Worm (Caenorhabditis elegans) whole organism, L3 larva: ENCODE results near the gene cyn-6.

Source experiments
- ZK546.5 ChIP-seq: sonication (generic microtip); optimal IDR thresholded peaks from 2 replicates; lab custom pipeline; 2017; ENCODE audit warnings: missing biosample characterization, missing genetic modification characterization
- ama-1 ChIP-seq: fragments of 150-350 bp; optimal IDR thresholded peaks from 2 replicates; lab custom pipeline; 2018
- ceh-16 ChIP-seq: sonication (generic microtip); optimal IDR thresholded peaks from 2 replicates; lab custom pipeline; 2017; ENCODE audit warnings: missing biosample characterization, missing genetic modification characterization
- ceh-28 ChIP-seq: fragments of 150-350 bp; optimal IDR thresholded peaks from 2 replicates; lab custom pipeline; 2014; ENCODE audit warnings: missing biosample characterization, missing genetic modification reagents, missing genetic modification characterization
- ceh-82 ChIP-seq: fragments of 150-350 bp; optimal IDR thresholded peaks from 2 replicates; lab custom pipeline; 2014; ENCODE audit warnings: missing biosample characterization, missing genetic modification characterization
- ceh-9 ChIP-seq: sonication (generic microtip); optimal IDR thresholded peaks from 2 replicates; lab custom pipeline; 2018; ENCODE audit warnings: missing biosample characterization, missing genetic modification characterization
- daf-12 ChIP-seq: fragments of 150-350 bp; optimal IDR thresholded peaks from 2 replicates; lab custom pipeline; 2014; ENCODE audit warnings: missing biosample characterization, missing genetic modification reagents, missing genetic modification characterization
- egl-27 ChIP-seq: sonication (generic microtip); optimal IDR thresholded peaks from 4 replicates; lab custom pipeline; 2017; ENCODE audit warnings: missing biosample characterization, missing genetic modification reagents, missing genetic modification characterization
- egl-5 ChIP-seq: fragments of 150-350 bp; optimal IDR thresholded peaks from 2 replicates; lab custom pipeline; 2017; ENCODE audit warnings: missing biosample characterization, missing genetic modification reagents, missing genetic modification characterization, inconsistent platforms
- elt-1 ChIP-seq: fragments of 150-350 bp; optimal IDR thresholded peaks from 2 replicates; lab custom pipeline; 2014; ENCODE audit warnings: missing biosample characterization, missing genetic modification characterization
- elt-3 ChIP-seq, 3 experiments: fragments of 150-350 bp in 1 of 3; sonication (generic microtip) in 2 of 3; optimal IDR thresholded peaks; 2 replicates in 2 of 3; 4 replicates in 1 of 3; lab custom pipeline; 2014 to 2017; ENCODE audit warnings: missing biosample characterization in 3 of 3, missing genetic modification characterization in 3 of 3
- fkh-10 ChIP-seq: sonication (generic microtip); optimal IDR thresholded peaks from 2 replicates; lab custom pipeline; 2017; ENCODE audit warnings: missing biosample characterization, missing genetic modification reagents, missing genetic modification characterization
- fkh-2 ChIP-seq: fragments of 150-350 bp; optimal IDR thresholded peaks from 2 replicates; lab custom pipeline; 2014; ENCODE audit warnings: missing biosample characterization, missing genetic modification reagents, missing genetic modification characterization
- fos-1 ChIP-seq: fragments of 150-350 bp; optimal IDR thresholded peaks from 2 replicates; lab custom pipeline; 2014; ENCODE audit warnings: missing biosample characterization, missing genetic modification characterization
- hmg-11 ChIP-seq: sonication (generic microtip); optimal IDR thresholded peaks from 2 replicates; lab custom pipeline; 2016; ENCODE audit warnings: missing genetic modification characterization, missing compliant biosample characterization
- jun-1 ChIP-seq: fragments of 150-350 bp; optimal IDR thresholded peaks from 2 replicates; lab custom pipeline; 2014; ENCODE audit warnings: missing biosample characterization, missing genetic modification reagents, missing genetic modification characterization
- lin-39 ChIP-seq: fragments of 150-350 bp; optimal IDR thresholded peaks from 2 replicates; lab custom pipeline; 2018; ENCODE audit warnings: missing biosample characterization, missing genetic modification reagents, missing genetic modification characterization
- lsy-12 ChIP-seq: sonication (generic microtip); optimal IDR thresholded peaks from 2 replicates; lab custom pipeline; 2016; ENCODE audit warnings: mild to moderate bottlenecking, missing genetic modification characterization, missing compliant biosample characterization
- mml-1 ChIP-seq: fragments of 150-350 bp; sonication (generic microtip); optimal IDR thresholded peaks from 3 replicates; lab custom pipeline; 2014; ENCODE audit warnings: missing biosample characterization, missing genetic modification characterization
- nfya-1 ChIP-seq: sonication (generic microtip); optimal IDR thresholded peaks from 2 replicates; lab custom pipeline; 2017; ENCODE audit warnings: missing genetic modification characterization, mild to moderate bottlenecking, missing compliant biosample characterization, antibody characterized with exemption, moderate library complexity; ENCODE audit not compliant: insufficient read depth
- nhr-11 ChIP-seq: fragments of 150-350 bp; optimal IDR thresholded peaks from 2 replicates; lab custom pipeline; 2014; ENCODE audit warnings: missing biosample characterization, missing genetic modification characterization
- nhr-23 ChIP-seq: fragments of 150-350 bp; optimal IDR thresholded peaks from 2 replicates; lab custom pipeline; 2014; ENCODE audit warnings: missing biosample characterization, missing genetic modification reagents, missing genetic modification characterization
- nhr-237 ChIP-seq: fragments of 150-350 bp; optimal IDR thresholded peaks from 2 replicates; lab custom pipeline; 2014; ENCODE audit warnings: missing biosample characterization, missing genetic modification characterization
- nhr-25 ChIP-seq: sonication (generic microtip); optimal IDR thresholded peaks from 2 replicates; lab custom pipeline; 2017; ENCODE audit warnings: missing biosample characterization, missing genetic modification characterization
- nhr-28 ChIP-seq: fragments of 150-350 bp; optimal IDR thresholded peaks from 2 replicates; lab custom pipeline; 2014; ENCODE audit warnings: missing biosample characterization, missing genetic modification characterization
- nhr-43 ChIP-seq: sonication (generic microtip); optimal IDR thresholded peaks from 2 replicates; lab custom pipeline; 2016; ENCODE audit warnings: mild to moderate bottlenecking, missing genetic modification characterization, missing compliant biosample characterization; ENCODE audit not compliant: poor library complexity, severe bottlenecking
- nhr-67 ChIP-seq: fragments of 150-350 bp; optimal IDR thresholded peaks from 2 replicates; lab custom pipeline; 2014; ENCODE audit warnings: missing biosample characterization, missing genetic modification characterization
- nhr-76 ChIP-seq: fragments of 150-350 bp; sonication (generic microtip); optimal IDR thresholded peaks from 5 replicates; lab custom pipeline; 2014; ENCODE audit warnings: missing biosample characterization, missing genetic modification characterization
- nhr-77 ChIP-seq: fragments of 150-350 bp; optimal IDR thresholded peaks from 2 replicates; lab custom pipeline; 2014; ENCODE audit warnings: missing biosample characterization, missing genetic modification characterization
- pha-4 ChIP-seq: fragments of 150-350 bp; optimal IDR thresholded peaks from 2 replicates; lab custom pipeline; 2014; ENCODE audit warnings: missing biosample characterization, missing genetic modification reagents, missing genetic modification characterization
- pqm-1 ChIP-seq: fragments of 150-350 bp; optimal IDR thresholded peaks from 2 replicates; lab custom pipeline; 2017; ENCODE audit warnings: missing biosample characterization, missing genetic modification characterization, inconsistent platforms
- sea-2 ChIP-seq: fragments of 150-350 bp; sonication (generic microtip); optimal IDR thresholded peaks from 4 replicates; lab custom pipeline; 2014; ENCODE audit warnings: missing biosample characterization, missing genetic modification reagents, missing genetic modification characterization
- snpc-4 ChIP-seq: fragments of 150-350 bp; optimal IDR thresholded peaks from 2 replicates; lab custom pipeline; 2014; ENCODE audit warnings: missing biosample characterization, missing genetic modification characterization
- tbx-2 ChIP-seq: sonication (generic microtip); optimal IDR thresholded peaks from 2 replicates; lab custom pipeline; 2016; ENCODE audit warnings: mild to moderate bottlenecking, missing genetic modification characterization, missing compliant biosample characterization
- unc-39 ChIP-seq: sonication (generic microtip); optimal IDR thresholded peaks from 4 replicates; lab custom pipeline; 2017; ENCODE audit warnings: missing biosample characterization, missing genetic modification characterization
- unc-62 ChIP-seq: fragments of 150-350 bp; sonication (generic microtip); optimal IDR thresholded peaks from 4 replicates; lab custom pipeline; 2014; ENCODE audit warnings: missing biosample characterization, missing genetic modification reagents, missing genetic modification characterization

Gene cyn-6

DNA sequence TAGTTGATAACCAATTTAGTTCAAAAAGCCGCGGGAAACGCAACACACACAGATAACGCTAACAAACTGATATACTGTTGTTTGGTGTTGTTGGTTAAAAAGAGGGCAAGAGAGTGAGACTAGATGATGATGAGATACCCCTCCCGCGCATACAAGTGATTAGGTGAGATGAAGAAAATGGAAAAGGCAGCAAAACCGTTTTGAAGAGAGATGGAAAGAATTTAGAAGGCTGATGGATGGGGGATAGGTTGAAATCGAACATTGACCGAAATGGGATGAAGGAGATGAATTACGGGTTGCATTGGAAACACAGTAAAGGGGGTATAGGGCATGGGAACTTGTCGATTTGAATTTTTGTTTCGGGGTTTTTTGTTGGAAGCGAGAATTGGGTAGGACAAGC, 24.4 kb upstream of the cyn-6 start:
- TF ChIP-seq fos-1 (tag; lab: Kevin White, UChicago) = no peak
- peak; percentile 7 for TF ChIP-seq nhr-23 (tag; lab: Kevin White, UChicago)
- peak in 1 of 3 experiments; percentile 13 for TF ChIP-seq elt-3 (tag; optimal IDR thresholded peaks at IDR 0.05; lab: Kevin White, UChicago)
- TF ChIP-seq nhr-237 (tag; lab: Kevin White, UChicago) = no peak

DNA sequence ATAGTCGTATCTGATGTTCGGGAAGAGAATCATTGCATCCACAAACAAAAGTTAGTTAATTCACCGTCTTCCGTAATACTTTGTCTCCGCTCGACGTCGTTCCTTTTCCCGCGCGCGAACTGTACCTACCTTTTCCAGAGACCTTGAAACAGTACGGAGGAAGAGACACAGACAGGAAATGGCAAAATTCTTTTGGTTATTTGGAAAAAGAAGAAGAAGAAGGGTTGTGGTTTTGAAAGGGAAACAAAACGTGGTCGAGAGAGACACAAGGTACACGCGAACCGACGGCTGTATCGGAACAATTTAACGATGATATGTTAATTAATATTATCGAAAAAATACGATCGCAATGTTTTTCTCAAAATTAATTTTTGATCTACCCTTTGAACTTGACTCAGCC, 23.2 kb upstream of the cyn-6 start:
- no peak for TF ChIP-seq daf-12 (tag; lab: Kevin White, UChicago)
- peak; percentile 38 for TF ChIP-seq nhr-25 (tag; lab: Kevin White, UChicago)

DNA sequence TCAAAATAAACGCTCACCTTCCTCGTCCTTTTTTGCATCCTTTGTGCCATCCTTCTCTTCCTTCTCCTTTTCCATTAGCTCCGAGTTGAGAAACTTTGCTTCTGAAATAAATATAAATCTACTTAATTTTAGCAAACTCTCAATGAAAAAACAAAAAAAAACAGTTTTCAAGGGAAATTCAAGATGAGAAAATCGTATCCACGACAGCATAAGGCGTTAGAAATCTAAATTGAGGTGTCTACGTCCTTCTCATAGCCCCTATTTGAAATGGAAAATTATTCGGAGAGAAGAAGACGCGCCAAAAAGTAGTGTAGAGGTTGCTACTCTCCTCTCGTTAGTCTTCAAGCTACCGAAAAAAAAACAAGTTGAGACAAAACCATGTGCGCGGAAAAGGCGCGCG, 20.9 kb upstream of the cyn-6 start, which contains the start of gene pat-12:
Gene pat-12 (minus strand): TSS at position 101 of the 400 bp plus-strand sequence.
- TF ChIP-seq nhr-76 (tag; lab: Kevin White, UChicago) (no peak), nhr-28 (no peak), nhr-237 (tag; lab: Kevin White, UChicago) (no peak), nfya-1 (tag; lab: Kevin White, UChicago) (no peak), fos-1 (tag; lab: Kevin White, UChicago) (no peak), ceh-28 (tag; lab: Kevin White, UChicago) (no peak), ZK546.5 (tag; lab: Kevin White, UChicago) (no peak)

DNA sequence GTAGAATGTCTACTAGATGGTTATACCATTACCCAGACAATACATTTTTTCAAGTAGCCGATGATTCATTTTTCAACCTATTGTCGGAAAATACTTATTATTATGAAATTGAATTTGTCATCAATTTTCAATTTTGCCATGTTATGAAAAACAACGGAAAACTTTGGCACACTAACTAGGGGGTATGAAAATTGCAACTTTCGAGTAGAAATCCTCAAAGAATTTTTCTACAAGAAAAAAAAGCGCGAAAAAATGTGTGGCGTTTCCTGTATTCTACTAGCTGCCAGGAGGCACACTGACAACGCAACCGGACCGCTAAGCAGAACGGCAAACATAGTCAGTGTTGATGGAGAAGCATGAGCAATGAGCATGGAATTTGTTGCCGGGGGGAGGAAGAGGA, 18.8 kb upstream of the cyn-6 start:
- TF ChIP-seq nhr-77 (no peak), elt-1 (tag; lab: Kevin White, UChicago) (no peak), lin-39 (no peak)

DNA sequence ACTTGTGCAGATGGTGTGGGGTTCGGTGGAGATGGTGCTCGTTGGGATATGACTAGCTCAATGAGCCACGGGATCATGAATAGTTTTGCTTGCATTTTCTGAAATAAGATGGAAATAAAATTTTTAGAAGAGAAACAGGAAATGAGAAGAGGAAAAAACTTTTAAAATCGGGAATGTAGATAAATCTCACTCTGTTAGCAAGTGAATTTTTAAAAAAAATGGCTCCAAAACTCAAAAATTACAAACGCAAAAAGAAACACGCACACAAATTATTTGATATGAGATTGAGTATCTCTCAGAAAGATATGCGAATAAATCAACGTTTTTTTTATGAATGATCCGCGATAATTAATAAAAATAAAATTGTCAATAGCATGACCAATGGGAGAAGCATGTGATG, 15.2 kb upstream of the cyn-6 start, which contains the start of gene T17H7.7:
Gene T17H7.7 (minus strand): TSS at position 101 of the 400 bp plus-strand sequence.
- no peak for TF ChIP-seq unc-39 (tag; lab: Kevin White, UChicago)
- no peak for TF ChIP-seq pha-4 (tag; lab: Kevin White, UChicago)
- no peak for TF ChIP-seq pqm-1 (tag; lab: Kevin White, UChicago)
- no peak for TF ChIP-seq ceh-16 (tag; lab: Kevin White, UChicago)
- no peak for TF ChIP-seq tbx-2 (tag; lab: Kevin White, UChicago)
- TF ChIP-seq fkh-10 (GFP tag; lab: Kevin White, UChicago) = no peak
- TF ChIP-seq, all 47 proteins: peak for 0

DNA sequence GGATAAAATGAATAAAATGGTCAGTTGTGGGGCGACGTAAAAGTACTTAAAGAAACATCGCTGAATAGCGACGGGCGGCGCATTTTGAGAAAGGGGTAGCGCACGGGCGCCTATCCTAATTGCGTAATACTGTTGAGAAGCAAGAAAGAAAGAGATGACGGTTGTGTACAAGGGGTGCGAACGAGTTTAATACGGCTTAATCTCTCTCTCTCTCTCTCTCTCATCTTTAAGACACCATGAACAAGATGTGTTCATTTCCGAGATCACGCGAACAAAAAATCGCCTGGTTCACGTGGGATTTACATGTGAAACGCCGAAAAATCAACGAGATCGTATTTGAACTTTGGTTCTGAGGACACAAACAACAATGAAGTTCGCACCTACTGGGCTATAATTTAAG, 13.5 kb upstream of the cyn-6 start:
- TF ChIP-seq nhr-25 (tag; lab: Kevin White, UChicago) (peak; percentile 69), nhr-43 (tag; lab: Kevin White, UChicago) (peak; percentile 80), nhr-23 (tag; lab: Kevin White, UChicago) (peak; percentile 1), nfya-1 (tag; lab: Kevin White, UChicago) (no peak)

DNA sequence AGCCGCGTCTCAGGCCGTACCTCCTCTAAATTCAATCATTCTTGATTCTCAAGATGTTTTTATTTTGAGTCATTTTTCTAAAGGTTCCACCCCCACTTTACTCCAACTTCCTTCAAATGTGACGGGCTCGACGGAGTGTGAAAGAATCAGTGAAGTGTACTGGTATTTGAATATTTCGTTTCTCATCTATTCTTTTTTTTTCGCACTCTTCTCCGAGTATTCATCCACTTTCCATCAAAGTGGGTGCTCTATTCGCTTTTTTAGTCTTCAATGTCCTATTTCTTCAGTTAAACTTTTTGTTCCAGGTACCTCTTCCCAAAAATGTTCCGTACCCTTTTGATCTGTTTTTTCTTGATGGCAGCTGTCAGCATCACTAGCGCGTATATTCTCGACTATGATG, 11.7 kb upstream of the cyn-6 start, which contains the start of gene nlp-52:
Gene nlp-52 (plus strand): TSS at position 301 of the 400 bp plus-strand sequence.
- TF ChIP-seq lsy-12 (tag; lab: Kevin White, UChicago) (no peak), nhr-67 (tag; lab: Kevin White, UChicago) (no peak), nhr-237 (tag; lab: Kevin White, UChicago) (no peak), nhr-11 (tag; lab: Kevin White, UChicago) (no peak), hmg-11 (tag; lab: Kevin White, UChicago) (no peak), mml-1 (no peak), sea-2 (no peak), fkh-2 (tag; lab: Kevin White, UChicago) (no peak), egl-5 (tag; lab: Kevin White, UChicago) (no peak), elt-3 (tag; optimal IDR thresholded peaks at IDR 0.05; lab: Kevin White, UChicago) (no peak), egl-27 (tag; lab: Kevin White, UChicago) (no peak), snpc-4 (tag; lab: Kevin White, UChicago) (no peak), ceh-82 (tag; lab: Kevin White, UChicago) (no peak), ama-1 (lab: Kevin White, UChicago) (no peak), jun-1 (no peak), unc-62 (no peak), ceh-9 (no peak)
